Worm (Caenorhabditis elegans) whole organism, midembryonic: Measurements from ENCODE around the gene unc-80.

Experiments
- T22C8.4 ChIP-seq: fragments of 200-800 bp; sonication (Bioruptor generic); IDR thresholded peaks from 2 replicates; pipeline ENCODE4 v1.3.6; 2022; ENCODE audit warnings: missing genetic modification characterization, missing compliant biosample characterization
- cog-1 ChIP-seq: sonication (generic microtip); optimal IDR thresholded peaks from 2 replicates; lab custom pipeline; 2016; ENCODE audit warnings: missing genetic modification characterization, missing compliant biosample characterization
- flt-1 ChIP-seq: fragments of 200-800 bp; sonication (Bioruptor generic); IDR thresholded peaks from 2 replicates; pipeline ENCODE4 v1.3.6; 2022; ENCODE audit warnings: missing genetic modification characterization, missing compliant biosample characterization
- klf-2 ChIP-seq: fragments of 200-800 bp; sonication (Bioruptor generic); conservative IDR thresholded peaks from 2 replicates; pipeline ENCODE4 v1.3.6; 2022; ENCODE audit warnings: missing genetic modification reagents, missing genetic modification characterization, missing compliant biosample characterization
- med-1 ChIP-seq: sonication (generic microtip); optimal IDR thresholded peaks from 2 replicates; lab custom pipeline; 2017; ENCODE audit warnings: missing genetic modification characterization, mild to moderate bottlenecking, missing compliant biosample characterization, antibody characterized with exemption, missing genetic modification reagents; ENCODE audit not compliant: insufficient read depth
- ref-1 ChIP-seq: fragments of 200-800 bp; sonication (Bioruptor generic); conservative IDR thresholded peaks from 2 replicates; pipeline ENCODE4 v1.3.6; 2022; ENCODE audit warnings: missing genetic modification reagents, missing genetic modification characterization, missing compliant biosample characterization
- tab-1 ChIP-seq: fragments of 200-800 bp; sonication (Bioruptor generic); IDR thresholded peaks from 2 replicates; pipeline ENCODE4 v1.3.6; 2022; ENCODE audit warnings: missing genetic modification characterization, missing compliant biosample characterization
- ztf-23 ChIP-seq: fragments of 200-800 bp; sonication (Bioruptor generic); IDR thresholded peaks from 2 replicates; pipeline ENCODE4 v1.3.6; 2022; ENCODE audit warnings: missing genetic modification reagents, missing genetic modification characterization, missing compliant biosample characterization
- ztf-29 ChIP-seq: fragments of 200-800 bp; sonication (Bioruptor generic); IDR thresholded peaks from 2 replicates; pipeline ENCODE4 v1.3.6; 2022; ENCODE audit warnings: missing genetic modification reagents, missing genetic modification characterization, missing compliant biosample characterization

unc-80 gene

ce11 chrV:20847743-20848229 lies 31.6 kb upstream of the unc-80 start:
- TF ChIP-seq ztf-29 (no peak), klf-2 (GFP tag; lab: Robert Waterston, UW) (no peak), ztf-23 (GFP tag; lab: Robert Waterston, UW) (no peak), ref-1 (no peak), flt-1 (GFP tag; lab: Robert Waterston, UW) (no peak)

ce11 chrV:20850580-20850979 lies 28.8 kb upstream of the unc-80 start, which contains the start of gene clec-264:
TSS of gene clec-264 (minus strand) at chrV:20850701.
- TF ChIP-seq cog-1 (tag; lab: Kevin White, UChicago) = no peak
- TF ChIP-seq T22C8.4 (GFP tag; lab: Robert Waterston, UW) = no peak
- no peak for TF ChIP-seq ztf-23 (GFP tag; lab: Robert Waterston, UW)
- TF ChIP-seq med-1 (GFP tag; lab: Kevin White, UChicago) = no peak
- TF ChIP-seq ref-1 = no peak
- TF ChIP-seq klf-2 (GFP tag; lab: Robert Waterston, UW) = no peak
- no peak for TF ChIP-seq flt-1 (GFP tag; lab: Robert Waterston, UW)
- TF ChIP-seq tab-1 (GFP tag; lab: Robert Waterston, UW) = no peak
- TF ChIP-seq ztf-29 = no peak

ce11 chrV:20851847-20852386 lies 27.5 kb upstream of the unc-80 start, which contains the start of gene ndua-1:
TSS of gene ndua-1 (minus strand) at chrV:20851897.
- TF ChIP-seq flt-1 (GFP tag; lab: Robert Waterston, UW) (peak; percentile 65; the same call in 1 of the 2 replicates), med-1 (GFP tag; lab: Kevin White, UChicago) (peak; percentile 41), tab-1 (GFP tag; lab: Robert Waterston, UW) (peak; percentile 41; the same call in 1 of the 2 replicates), klf-2 (GFP tag; lab: Robert Waterston, UW) (no peak), ztf-23 (GFP tag; lab: Robert Waterston, UW) (peak; percentile 57; the same call in 1 of the 2 replicates)

ce11 chrV:20853581-20854161 lies 25.7 kb upstream of the unc-80 start, which contains the start of gene F31D4.5:
TSS of gene F31D4.5 (plus strand) at chrV:20854071.
- TF ChIP-seq T22C8.4 (GFP tag; lab: Robert Waterston, UW) = no peak
- no peak for TF ChIP-seq flt-1 (GFP tag; lab: Robert Waterston, UW)
- no peak for TF ChIP-seq med-1 (GFP tag; lab: Kevin White, UChicago)
- no peak for TF ChIP-seq ztf-23 (GFP tag; lab: Robert Waterston, UW)

- TF ChIP-seq flt-1 (GFP tag; lab: Robert Waterston, UW) = no peak
- TF ChIP-seq klf-2 (GFP tag; lab: Robert Waterston, UW) = no peak
- no peak for TF ChIP-seq cog-1 (tag; lab: Kevin White, UChicago)
- no peak for TF ChIP-seq ztf-23 (GFP tag; lab: Robert Waterston, UW)
- no peak for TF ChIP-seq T22C8.4 (GFP tag; lab: Robert Waterston, UW)
- no peak for TF ChIP-seq med-1 (GFP tag; lab: Kevin White, UChicago)
- no peak for TF ChIP-seq tab-1 (GFP tag; lab: Robert Waterston, UW)
- no peak for TF ChIP-seq ref-1
- TF ChIP-seq ztf-29 = no peak
Measured at ce11 chrV:20861080-20861479, 18.3 kb upstream of the unc-80 start, which contains the start of gene try-4. TSS of gene try-4 (minus strand) at chrV:20861153.

- TF ChIP-seq flt-1 (GFP tag; lab: Robert Waterston, UW) (no peak), klf-2 (GFP tag; lab: Robert Waterston, UW) (no peak), ztf-29 (no peak), ref-1 (no peak), tab-1 (GFP tag; lab: Robert Waterston, UW) (no peak), ztf-23 (GFP tag; lab: Robert Waterston, UW) (no peak)
Measured at ce11 chrV:20862681-20863080, 16.7 kb upstream of the unc-80 start, which contains the start of gene twk-35. TSS of gene twk-35 (plus strand) at chrV:20862981.

ce11 chrV:20866406-20866805 lies 13.0 kb upstream of the unc-80 start:
- no peak for TF ChIP-seq T22C8.4 (GFP tag; lab: Robert Waterston, UW)

- TF ChIP-seq ztf-29 (no peak), flt-1 (GFP tag; lab: Robert Waterston, UW) (no peak), T22C8.4 (GFP tag; lab: Robert Waterston, UW) (no peak), klf-2 (GFP tag; lab: Robert Waterston, UW) (no peak), ref-1 (no peak), ztf-23 (GFP tag; lab: Robert Waterston, UW) (no peak), tab-1 (GFP tag; lab: Robert Waterston, UW) (no peak), cog-1 (tag; lab: Kevin White, UChicago) (no peak), med-1 (GFP tag; lab: Kevin White, UChicago) (no peak)
Measured at ce11 chrV:20868329-20868728, 11.1 kb upstream of the unc-80 start, which contains the start of gene F31D4.8. TSS of gene F31D4.8 (minus strand) at chrV:20868429.

- TF ChIP-seq cog-1 (tag; lab: Kevin White, UChicago) (no peak), ref-1 (no peak), ztf-29 (no peak), T22C8.4 (GFP tag; lab: Robert Waterston, UW) (no peak), tab-1 (GFP tag; lab: Robert Waterston, UW) (no peak), med-1 (GFP tag; lab: Kevin White, UChicago) (no peak), ztf-23 (GFP tag; lab: Robert Waterston, UW) (no peak), flt-1 (GFP tag; lab: Robert Waterston, UW) (no peak), klf-2 (GFP tag; lab: Robert Waterston, UW) (no peak)
Measured at ce11 chrV:20870633-20871032, 8.8 kb upstream of the unc-80 start.

- no peak for TF ChIP-seq klf-2 (GFP tag; lab: Robert Waterston, UW)
- TF ChIP-seq ref-1 = no peak
- no peak for TF ChIP-seq flt-1 (GFP tag; lab: Robert Waterston, UW)
- no peak for TF ChIP-seq ztf-23 (GFP tag; lab: Robert Waterston, UW)
- TF ChIP-seq med-1 (GFP tag; lab: Kevin White, UChicago) = no peak
Measured at ce11 chrV:20871194-20871593, 8.2 kb upstream of the unc-80 start.
